Fruit fly (Drosophila melanogaster) whole organism, adult: Measurements from ENCODE around the gene inaF-B.

ENCODE experiments used
- CG11617 ChIP-seq: fragments of 200-800 bp; sonication (Bioruptor generic); optimal IDR thresholded peaks from 2 replicates; lab custom pipeline; 2017; ENCODE audit warnings: mild to moderate bottlenecking, missing biosample characterization, missing genetic modification reagents, missing genetic modification characterization
- CG12768 ChIP-seq: fragments of 200-800 bp; sonication (Bioruptor generic); optimal IDR thresholded peaks from 2 replicates; lab custom pipeline; 2017; ENCODE audit warnings: missing biosample characterization, missing genetic modification characterization, mild to moderate bottlenecking, moderate library complexity, missing genetic modification reagents
- CG14711 ChIP-seq: fragments of 200-800 bp; sonication (Bioruptor generic); optimal IDR thresholded peaks from 2 replicates; lab custom pipeline; 2018; ENCODE audit warnings: missing biosample characterization, mild to moderate bottlenecking, missing genetic modification characterization, moderate library complexity
- CG1620 ChIP-seq: fragments of 200-800 bp; sonication (Bioruptor generic); optimal IDR thresholded peaks from 2 replicates; lab custom pipeline; 2016; ENCODE audit warnings: missing biosample characterization, missing genetic modification characterization
- CG33017 ChIP-seq: fragments of 200-800 bp; sonication (Bioruptor generic); optimal IDR thresholded peaks from 2 replicates; lab custom pipeline; 2018; ENCODE audit warnings: missing biosample characterization, mild to moderate bottlenecking, missing genetic modification characterization, moderate library complexity
- CG5204 ChIP-seq: fragments of 200-800 bp; sonication (Bioruptor generic); optimal IDR thresholded peaks from 2 replicates; lab custom pipeline; 2016; ENCODE audit warnings: missing biosample characterization, missing genetic modification characterization
- CG7045 ChIP-seq: fragments of 200-800 bp; sonication (Bioruptor generic); optimal IDR thresholded peaks from 2 replicates; lab custom pipeline; 2017; ENCODE audit warnings: missing biosample characterization, mild to moderate bottlenecking, missing genetic modification characterization
- CG7101 ChIP-seq: fragments of 200-800 bp; sonication (Bioruptor generic); optimal IDR thresholded peaks from 2 replicates; lab custom pipeline; 2018; ENCODE audit warnings: missing biosample characterization, mild to moderate bottlenecking, missing genetic modification characterization, moderate library complexity
- Clk ChIP-seq: fragments of 200-800 bp; sonication (Bioruptor generic); optimal IDR thresholded peaks from 2 replicates; lab custom pipeline; 2017; ENCODE audit warnings: missing biosample characterization, missing genetic modification characterization
- Crg-1 ChIP-seq: fragments of 200-800 bp; sonication (Bioruptor generic); optimal IDR thresholded peaks from 2 replicates; lab custom pipeline; 2016; ENCODE audit warnings: missing biosample characterization, missing genetic modification characterization
- Hr96 ChIP-seq: fragments of 200-800 bp; sonication (Bioruptor generic); optimal IDR thresholded peaks from 2 replicates; lab custom pipeline; 2016; ENCODE audit warnings: missing biosample characterization, missing genetic modification characterization
- Mnt ChIP-seq: fragments of 200-800 bp; sonication (Bioruptor generic); optimal IDR thresholded peaks from 2 replicates; lab custom pipeline; 2016; ENCODE audit warnings: missing biosample characterization, mild to moderate bottlenecking, missing genetic modification characterization
- bab1 ChIP-seq: fragments of 200-800 bp; sonication (Bioruptor generic); optimal IDR thresholded peaks from 3 replicates; lab custom pipeline; 2019; ENCODE audit warnings: missing biosample characterization, mild to moderate bottlenecking, missing genetic modification characterization, moderate library complexity
- cic ChIP-seq: fragments of 200-800 bp; sonication (Bioruptor generic); optimal IDR thresholded peaks from 2 replicates; lab custom pipeline; 2017; ENCODE audit warnings: missing biosample characterization, mild to moderate bottlenecking, missing genetic modification characterization, moderate library complexity
- cnc ChIP-seq, 2 experiments: fragments of >200 bp; optimal IDR thresholded peaks; 2 replicates each; lab custom pipeline; 2017
- kay ChIP-seq: fragments of 200-800 bp; sonication (Bioruptor generic); peaks from one replicate; lab custom pipeline; 2016; ENCODE audit warnings: missing biosample characterization, missing genetic modification characterization, borderline replicate concordance
- ovo ChIP-seq: fragments of 200-800 bp; sonication (Bioruptor generic); optimal IDR thresholded peaks from 2 replicates; lab custom pipeline; 2016; ENCODE audit warnings: missing biosample characterization, missing genetic modification characterization
- pad ChIP-seq: fragments of 200-800 bp; sonication (Bioruptor generic); optimal IDR thresholded peaks from 3 replicates; lab custom pipeline; 2017; ENCODE audit warnings: missing biosample characterization, missing genetic modification characterization, mild to moderate bottlenecking, moderate library complexity, missing genetic modification reagents
- tj ChIP-seq: fragments of 200-800 bp; sonication (Bioruptor generic); optimal IDR thresholded peaks from 3 replicates; lab custom pipeline; 2017; ENCODE audit warnings: missing biosample characterization, mild to moderate bottlenecking, missing genetic modification characterization, moderate library complexity
- toe ChIP-seq: fragments of 200-800 bp; sonication (Bioruptor generic); optimal IDR thresholded peaks from 2 replicates; lab custom pipeline; 2016; ENCODE audit warnings: missing biosample characterization, missing genetic modification characterization

inaF-B gene

dm6 chrX:11704929-11705612 lies 27.5 kb downstream of the inaF-B start, which contains the start of gene CG2444:
CG2444 (minus strand) TSS chrX:11705300.
- TF ChIP-seq tj (GFP tag; lab: Kevin White, UChicago) (no peak), Crg-1 (GFP tag; lab: Kevin White, UChicago) (no peak), Clk (GFP tag; lab: Kevin White, UChicago) (no peak), CG7101 (tag; lab: Kevin White, UChicago) (no peak), CG12768 (GFP tag; lab: Kevin White, UChicago) (no peak), kay (no peak), CG7045 (GFP tag; lab: Kevin White, UChicago) (no peak), cnc (optimal IDR thresholded peaks at IDR 0.05; lab: Kevin White, UChicago) (no peak)

dm6 chrX:11700765-11701164 lies 31.8 kb downstream of the inaF-B start:
- TF ChIP-seq CG12768 (GFP tag; lab: Kevin White, UChicago) (no peak), pad (GFP tag; lab: Kevin White, UChicago) (no peak), Clk (GFP tag; lab: Kevin White, UChicago) (no peak), Crg-1 (GFP tag; lab: Kevin White, UChicago) (no peak), cnc (optimal IDR thresholded peaks at IDR 0.05; lab: Kevin White, UChicago) (no peak)

dm6 chrX:11695883-11696211 lies 36.7 kb downstream of the inaF-B start:
- TF ChIP-seq CG5204 (no peak), Clk (GFP tag; lab: Kevin White, UChicago) (no peak), CG7045 (GFP tag; lab: Kevin White, UChicago) (no peak), CG33017 (tag; lab: Kevin White, UChicago) (no peak), pad (GFP tag; lab: Kevin White, UChicago) (no peak), CG1620 (GFP tag; lab: Kevin White, UChicago) (no peak), ovo (GFP tag; lab: Kevin White, UChicago) (no peak), Crg-1 (GFP tag; lab: Kevin White, UChicago) (no peak), Hr96 (GFP tag; lab: Kevin White, UChicago) (no peak), CG7101 (tag; lab: Kevin White, UChicago) (no peak), cic (no peak), CG11617 (GFP tag; lab: Kevin White, UChicago) (no peak), CG12768 (GFP tag; lab: Kevin White, UChicago) (no peak), kay (no peak), tj (GFP tag; lab: Kevin White, UChicago) (no peak), cnc (optimal IDR thresholded peaks at IDR 0.05; lab: Kevin White, UChicago) (no peak)

dm6 chrX:11694959-11695882 lies 37.3 kb downstream of the inaF-B start, which contains the start of gene PhKgamma:
PhKgamma (plus strand) TSS chrX:11695137.
- TF ChIP-seq Mnt (GFP tag; lab: Kevin White, UChicago): peak; percentile 86
- no peak for TF ChIP-seq cnc (optimal IDR thresholded peaks at IDR 0.05; lab: Kevin White, UChicago)
- peak; percentile 83 for TF ChIP-seq kay
- TF ChIP-seq CG1620 (GFP tag; lab: Kevin White, UChicago): peak; percentile 32
- TF ChIP-seq CG12768 (GFP tag; lab: Kevin White, UChicago): peak; percentile 0
- TF ChIP-seq CG7101 (tag; lab: Kevin White, UChicago): peak; percentile 34
- peak; percentile 65 for TF ChIP-seq cic
- TF ChIP-seq bab1 (GFP tag; lab: Kevin White, UChicago): peak; percentile 66
- peak; percentile 41 for TF ChIP-seq toe (GFP tag; lab: Kevin White, UChicago)
- TF ChIP-seq Clk (GFP tag; lab: Kevin White, UChicago): no peak
- peak; percentile 2 for TF ChIP-seq CG14711 (tag; lab: Kevin White, UChicago)
- TF ChIP-seq pad (GFP tag; lab: Kevin White, UChicago): peak; percentile 16
- peak; percentile 35 for TF ChIP-seq ovo (GFP tag; lab: Kevin White, UChicago)
- no peak for TF ChIP-seq CG5204
- TF ChIP-seq tj (GFP tag; lab: Kevin White, UChicago): peak; percentile 71
- TF ChIP-seq CG33017 (tag; lab: Kevin White, UChicago): no peak
- peak; percentile 50 for TF ChIP-seq CG11617 (GFP tag; lab: Kevin White, UChicago)
- TF ChIP-seq Crg-1 (GFP tag; lab: Kevin White, UChicago): no peak
- TF ChIP-seq CG7045 (GFP tag; lab: Kevin White, UChicago): no peak
- TF ChIP-seq Hr96 (GFP tag; lab: Kevin White, UChicago): no peak

- TF ChIP-seq CG5204 (no peak), Crg-1 (GFP tag; lab: Kevin White, UChicago) (no peak)
Observed at dm6 chrX:11689669-11690068, 42.9 kb downstream of the inaF-B start.
